Fruit fly (Drosophila melanogaster): ENCODE data around the gene cv.

DNA sequence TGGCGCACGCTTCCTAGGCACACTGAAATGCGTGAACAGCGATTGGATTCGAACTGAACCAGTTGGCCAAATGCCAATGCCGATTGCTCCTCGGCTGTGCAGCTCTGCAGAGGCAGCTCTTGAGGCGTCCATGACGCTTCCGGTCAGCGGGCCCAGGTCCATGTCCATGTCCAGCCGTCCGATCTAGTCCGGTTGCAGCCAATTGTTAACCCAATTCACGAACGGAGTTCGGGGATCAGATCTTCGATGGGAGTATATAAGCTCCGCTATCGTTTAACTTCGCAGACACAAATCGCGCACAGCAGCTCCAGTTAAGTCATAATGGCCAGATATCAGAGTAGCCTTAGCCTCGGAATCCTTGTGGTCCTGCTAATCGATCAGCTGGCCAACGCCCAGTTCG is 6.9 kb upstream of the cv start, which contains the start of gene CG42449:
- TF ChIP-seq CTCF (optimal IDR thresholded peaks at IDR 0.05) (no peak), CG8478 (optimal IDR thresholded peaks at IDR 0.05) (no peak)
